Fruit fly (Drosophila melanogaster) whole organism, embryonic: ENCODE results near the gene CG7329.

ENCODE experiments used
- Abd-B ChIP-seq: fragments of 200-800 bp; sonication (Bioruptor generic); optimal IDR thresholded peaks from 2 replicates; lab custom pipeline; 2018; ENCODE audit warnings: missing biosample characterization, mild to moderate bottlenecking, missing genetic modification characterization, moderate library complexity
- Awh ChIP-seq: fragments of 200-800 bp; sonication (Bioruptor generic); IDR thresholded peaks from 2 replicates; pipeline ENCODE4, ENCODE4 v1.3.6; 2022; ENCODE audit warnings: missing biosample characterization, missing genetic modification characterization
- Bdp1 ChIP-seq: fragments of 200-800 bp; sonication (Bioruptor generic); optimal IDR thresholded peaks from 3 replicates; lab custom pipeline; 2016; ENCODE audit warnings: missing biosample characterization, missing genetic modification characterization
- CG12391 ChIP-seq: fragments of 200-800 bp; sonication (Bioruptor generic); optimal IDR thresholded peaks from 3 replicates; lab custom pipeline; 2018; ENCODE audit warnings: missing biosample characterization, mild to moderate bottlenecking, missing genetic modification characterization, moderate library complexity
- CG13624 ChIP-seq: fragments of 200-800 bp; sonication (Bioruptor generic); optimal IDR thresholded peaks from 2 replicates; lab custom pipeline; 2016; ENCODE audit warnings: missing biosample characterization, missing genetic modification characterization
- CG13894 ChIP-seq: fragments of 200-800 bp; sonication (Bioruptor generic); optimal IDR thresholded peaks from 3 replicates; lab custom pipeline; 2018; ENCODE audit warnings: missing biosample characterization, mild to moderate bottlenecking, missing genetic modification characterization, moderate library complexity
- CG1529 ChIP-seq: fragments of 200-800 bp; sonication (Bioruptor generic); optimal IDR thresholded peaks from 3 replicates; lab custom pipeline; 2018; ENCODE audit warnings: missing biosample characterization, missing genetic modification characterization
- CG15514 ChIP-seq: fragments of 200-800 bp; sonication (Bioruptor generic); optimal IDR thresholded peaks from 3 replicates; lab custom pipeline; 2017; ENCODE audit warnings: missing biosample characterization, missing genetic modification characterization, mild to moderate bottlenecking, moderate library complexity, missing genetic modification reagents
- CG16815 ChIP-seq: fragments of 200-800 bp; sonication (Bioruptor generic); optimal IDR thresholded peaks from 3 replicates; lab custom pipeline; 2017; ENCODE audit warnings: missing biosample characterization, mild to moderate bottlenecking, missing genetic modification characterization
- CG17568 ChIP-seq: fragments of 200-800 bp; sonication (Bioruptor generic); optimal IDR thresholded peaks from 2 replicates; lab custom pipeline; 2018; ENCODE audit warnings: missing biosample characterization, mild to moderate bottlenecking, missing genetic modification characterization, moderate library complexity
- CG17612 ChIP-seq: fragments of 200-800 bp; sonication (Bioruptor generic); IDR thresholded peaks from 2 replicates; pipeline ENCODE4 v1.3.6; 2022; ENCODE audit warnings: missing biosample characterization, missing genetic modification characterization
- CG2120 ChIP-seq: fragments of 200-800 bp; sonication (Bioruptor generic); optimal IDR thresholded peaks from 3 replicates; lab custom pipeline; 2016; ENCODE audit warnings: missing biosample characterization, missing genetic modification characterization
- CG2875 ChIP-seq: fragments of 200-800 bp; sonication (Bioruptor generic); optimal IDR thresholded peaks from 2 replicates; lab custom pipeline; 2017; ENCODE audit warnings: missing biosample characterization, mild to moderate bottlenecking, missing genetic modification characterization, missing genetic modification reagents
- CG30403 ChIP-seq: fragments of 200-800 bp; sonication (Bioruptor generic); optimal IDR thresholded peaks from 3 replicates; lab custom pipeline; 2016; ENCODE audit warnings: missing biosample characterization, missing genetic modification characterization
- CG3065 ChIP-seq: fragments of 200-800 bp; sonication (Bioruptor generic); optimal IDR thresholded peaks from 2 replicates; lab custom pipeline; 2016; ENCODE audit warnings: missing biosample characterization, missing genetic modification characterization
- CG32532 ChIP-seq: fragments of 200-800 bp; sonication (Bioruptor generic); IDR thresholded peaks from 2 replicates; pipeline ENCODE4 v1.3.6; 2022; ENCODE audit warnings: missing biosample characterization, missing genetic modification characterization
- CG4404 ChIP-seq: fragments of 200-800 bp; sonication (Bioruptor generic); IDR thresholded peaks from 2 replicates; pipeline ENCODE4 v1.3.6; 2022; ENCODE audit warnings: missing biosample characterization, missing genetic modification characterization
- CG7271 ChIP-seq: fragments of 200-800 bp; sonication (Bioruptor generic); optimal IDR thresholded peaks from 2 replicates; lab custom pipeline; 2018; ENCODE audit warnings: missing biosample characterization, mild to moderate bottlenecking, missing genetic modification characterization, moderate library complexity
- CG7786 ChIP-seq: fragments of 200-800 bp; sonication (Bioruptor generic); optimal IDR thresholded peaks from 2 replicates; lab custom pipeline; 2016; ENCODE audit warnings: missing biosample characterization, missing genetic modification characterization
- CG7839 ChIP-seq: fragments of 200-800 bp; sonication (Bioruptor generic); optimal IDR thresholded peaks from 3 replicates; lab custom pipeline; 2018; ENCODE audit warnings: missing biosample characterization, mild to moderate bottlenecking, missing genetic modification characterization, moderate library complexity
- CG8924 ChIP-seq: fragments of 200-800 bp; optimal IDR thresholded peaks from 3 replicates; lab custom pipeline; 2019; ENCODE audit warnings: missing biosample characterization, mild to moderate bottlenecking, missing genetic modification characterization, moderate library complexity
- CG9932 ChIP-seq: fragments of 200-800 bp; sonication (Bioruptor generic); IDR thresholded peaks from 2 replicates; pipeline ENCODE4 v1.3.6; 2022; ENCODE audit warnings: missing biosample characterization, missing genetic modification characterization
- Fer2 ChIP-seq: fragments of 200-800 bp; sonication (Bioruptor generic); optimal IDR thresholded peaks from 2 replicates; lab custom pipeline; 2018; ENCODE audit warnings: missing biosample characterization, mild to moderate bottlenecking, missing genetic modification characterization, moderate library complexity
- H15 ChIP-seq: fragments of 200-800 bp; sonication (Bioruptor generic); IDR thresholded peaks from 3 replicates; pipeline ENCODE4 v1.3.6; 2022; ENCODE audit warnings: missing biosample characterization, missing genetic modification characterization
- Hr3 ChIP-seq: fragments of 200-800 bp; sonication (Bioruptor generic); optimal IDR thresholded peaks from 3 replicates; lab custom pipeline; 2016; ENCODE audit warnings: missing biosample characterization, missing genetic modification characterization
- Lim3 ChIP-seq: fragments of 200-800 bp; sonication (Bioruptor generic); IDR thresholded peaks from 2 replicates; pipeline ENCODE4 v1.3.6; 2022; ENCODE audit warnings: missing biosample characterization, missing genetic modification characterization
- Nf-YB ChIP-seq: fragments of 200-800 bp; sonication (Bioruptor generic); optimal IDR thresholded peaks from 3 replicates; lab custom pipeline; 2019; ENCODE audit warnings: missing biosample characterization, mild to moderate bottlenecking, missing genetic modification characterization, moderate library complexity
- Oaz ChIP-seq: fragments of 200-800 bp; sonication (Bioruptor generic); IDR thresholded peaks from 2 replicates; pipeline ENCODE4 v1.3.6; 2022; ENCODE audit warnings: missing biosample characterization, missing genetic modification characterization
- Spps ChIP-seq: fragments of 200-800 bp; sonication (Bioruptor generic); optimal IDR thresholded peaks from 2 replicates; lab custom pipeline; 2018; ENCODE audit warnings: missing biosample characterization, mild to moderate bottlenecking, missing genetic modification characterization
- Xbp1 ChIP-seq: fragments of 200-800 bp; sonication (Bioruptor generic); optimal IDR thresholded peaks from 3 replicates; lab custom pipeline; 2016; ENCODE audit warnings: missing biosample characterization, mild to moderate bottlenecking, missing genetic modification characterization
- al ChIP-seq: fragments of 200-800 bp; sonication (Bioruptor generic); IDR thresholded peaks from 2 replicates; pipeline ENCODE4 v1.3.6; 2022; ENCODE audit warnings: missing biosample characterization, missing genetic modification characterization
- cg ChIP-seq: fragments of 200-800 bp; sonication (Bioruptor generic); optimal IDR thresholded peaks from 3 replicates; lab custom pipeline; 2019; ENCODE audit warnings: missing biosample characterization, mild to moderate bottlenecking, missing genetic modification characterization, moderate library complexity
- chinmo ChIP-seq: fragments of 200-800 bp; sonication (Bioruptor generic); IDR thresholded peaks from 4 replicates; pipeline ENCODE4 v1.3.6; 2022; ENCODE audit warnings: missing biosample characterization, missing genetic modification characterization; ENCODE audit not compliant: partially characterized antibody
- dmrt11E ChIP-seq: fragments of 200-800 bp; sonication (Bioruptor generic); optimal IDR thresholded peaks from 3 replicates; lab custom pipeline; 2018; ENCODE audit warnings: missing biosample characterization, mild to moderate bottlenecking, missing genetic modification characterization, moderate library complexity
- fd96Cb ChIP-seq: fragments of 200-800 bp; sonication (Bioruptor generic); optimal IDR thresholded peaks from 2 replicates; lab custom pipeline; 2018; ENCODE audit warnings: missing biosample characterization, mild to moderate bottlenecking, missing genetic modification characterization, moderate library complexity
- fru ChIP-seq: fragments of >200 bp; optimal IDR thresholded peaks from 2 replicates; lab custom pipeline; 2017
- grn ChIP-seq: fragments of 200-800 bp; sonication (Bioruptor generic); optimal IDR thresholded peaks from 3 replicates; lab custom pipeline; 2017; ENCODE audit warnings: missing biosample characterization, missing genetic modification characterization
- gro ChIP-seq: fragments of 200-800 bp; sonication (Bioruptor generic); optimal IDR thresholded peaks from 2 replicates; lab custom pipeline; 2016; ENCODE audit warnings: missing biosample characterization, missing genetic modification characterization
- lov ChIP-seq, 2 experiments: fragments of 200-800 bp in 1 of 2; fragments of >200 bp in 1 of 2; sonication (Bioruptor generic) in 1 of 2; IDR thresholded peaks in 1 of 2; optimal IDR thresholded peaks in 1 of 2; 2 replicates in 1 of 2; 3 replicates in 1 of 2; pipeline versions ENCODE4 v1.3.6 to Lab custom; 2017 to 2022; ENCODE audit warnings: missing biosample characterization in 1 of 2, missing genetic modification characterization in 1 of 2
- prd ChIP-seq, 3 experiments: fragments of >200 bp in 2 of 3; fragments of 200-800 bp in 1 of 3; sonication (Bioruptor generic) in 1 of 3; optimal IDR thresholded peaks in 2 of 3; IDR thresholded peaks in 1 of 3; 2 replicates in 2 of 3; 3 replicates in 1 of 3; pipeline versions ENCODE4 v1.3.6 to Lab custom; 2017 to 2022; ENCODE audit warnings: missing biosample characterization in 1 of 3, missing genetic modification characterization in 1 of 3
- pum ChIP-seq: fragments of 200-800 bp; sonication (Bioruptor generic); optimal IDR thresholded peaks from 2 replicates; lab custom pipeline; 2016; ENCODE audit warnings: missing biosample characterization, missing genetic modification characterization
- ro ChIP-seq: fragments of 200-800 bp; sonication (Bioruptor generic); IDR thresholded peaks from 2 replicates; pipeline ENCODE4 v1.3.6; 2022; ENCODE audit warnings: missing biosample characterization, missing genetic modification characterization
- sens ChIP-seq: fragments of 200-800 bp; sonication (Bioruptor generic); peaks from one replicate; lab custom pipeline; 2016; ENCODE audit warnings: missing biosample characterization, missing genetic modification characterization
- tio ChIP-seq: fragments of 200-800 bp; sonication (Bioruptor generic); optimal IDR thresholded peaks from 2 replicates; lab custom pipeline; 2017; ENCODE audit warnings: missing biosample characterization, missing genetic modification characterization, inconsistent platforms
- ttk ChIP-seq: fragments of 200-800 bp; sonication (Bioruptor generic); IDR thresholded peaks from 2 replicates; pipeline ENCODE4 v2.1.2; 2022; ENCODE audit warnings: missing biosample characterization, missing genetic modification characterization
- vnd ChIP-seq: fragments of 200-800 bp; sonication (Bioruptor generic); IDR thresholded peaks from 3 replicates; pipeline ENCODE4 v1.3.6; 2022; ENCODE audit warnings: missing biosample characterization, missing genetic modification characterization; ENCODE audit not compliant: partially characterized antibody
- vvl ChIP-seq: fragments of 200-800 bp; sonication (Bioruptor generic); IDR thresholded peaks from 2 replicates; pipeline ENCODE4 v1.3.6; 2022; ENCODE audit warnings: missing biosample characterization, missing genetic modification characterization
- zfh2 ChIP-seq: fragments of 200-800 bp; sonication (Bioruptor generic); optimal IDR thresholded peaks from 2 replicates; lab custom pipeline; 2016; ENCODE audit warnings: missing biosample characterization, missing genetic modification characterization

Gene CG7329

DNA sequence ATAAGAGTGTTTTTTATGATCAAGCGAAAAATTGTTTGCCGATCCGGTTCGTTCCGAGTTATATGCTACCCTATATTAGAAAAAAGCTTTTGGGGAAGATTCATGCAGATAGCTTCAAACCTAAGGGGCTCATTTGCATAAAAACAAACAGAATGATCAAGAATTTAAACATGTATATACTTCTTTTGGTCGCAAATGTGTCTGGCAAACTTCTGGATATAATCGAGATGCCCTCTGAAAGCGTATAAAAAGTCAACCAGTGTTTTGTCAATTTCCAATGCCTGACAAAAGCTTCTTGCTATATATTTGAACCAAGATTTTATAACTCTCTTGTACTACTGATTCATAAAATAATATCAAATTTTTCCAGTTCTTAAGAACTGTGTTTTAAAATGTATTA, 47.4 kb upstream of the CG7329 start (continued):
- no peak for TF ChIP-seq prd (optimal IDR thresholded peaks at IDR 0.05; lab: Kevin White, UChicago)
- TF ChIP-seq prd (GFP tag; IDR thresholded peaks at IDR 0.05; lab: Robert Waterston, UW): 0 out of 3 replicates have a peak, but pooled peaks have one; percentile 13
- TF ChIP-seq fd96Cb (tag; lab: Kevin White, UChicago): peak; percentile 4
- peak; percentile 33 for TF ChIP-seq Abd-B (GFP tag; lab: Kevin White, UChicago)
- TF ChIP-seq CG2120 (GFP tag; lab: Kevin White, UChicago): peak; percentile 40
- no peak for TF ChIP-seq CG17612 (GFP tag; lab: Robert Waterston, UW)
- TF ChIP-seq CG15514: peak; percentile 6
- TF ChIP-seq, all 482 proteins: peak for 37

DNA sequence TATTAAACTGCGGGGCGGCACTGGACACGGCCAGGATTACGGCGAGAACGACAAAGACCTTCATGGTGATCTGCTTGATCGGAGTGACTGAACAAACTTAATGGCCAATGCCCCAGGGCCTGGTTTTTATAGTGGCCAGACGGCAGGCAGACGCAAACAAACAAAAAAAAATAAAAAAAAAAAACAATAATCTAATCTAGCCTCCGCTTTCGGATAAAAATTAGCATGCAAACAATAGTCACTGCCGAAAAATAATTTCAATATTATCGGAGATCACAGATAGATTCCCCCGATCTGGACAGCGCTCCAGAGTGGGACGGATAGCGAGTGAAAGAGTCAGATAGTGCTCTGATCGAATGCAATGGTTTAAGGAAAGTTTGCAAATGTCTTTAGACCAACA, 46.0 kb upstream of the CG7329 start, which contains the start of gene CG7299:
Gene CG7299 (minus strand): TSS at position 101 of the 400 bp plus-strand sequence.
- TF ChIP-seq CG17568: no peak
- TF ChIP-seq sens (GFP tag; lab: Kevin White, UChicago): peak; percentile 35
- no peak for TF ChIP-seq CG12391 (tag; lab: Kevin White, UChicago)
- TF ChIP-seq dmrt11E: no peak
- no peak for TF ChIP-seq Hr3 (GFP tag; lab: Kevin White, UChicago)
- peak; percentile 74 for TF ChIP-seq CG13894 (tag; lab: Kevin White, UChicago)
- TF ChIP-seq grn (GFP tag; lab: Kevin White, UChicago): peak; percentile 37
- TF ChIP-seq chinmo (GFP tag; lab: Robert Waterston, UW): 0 out of 4 replicates have a peak, but pooled peaks have one; percentile 30
- TF ChIP-seq Bdp1 (GFP tag; lab: Kevin White, UChicago): no peak
- TF ChIP-seq Awh (GFP tag; lab: Robert Waterston, UW): no peak
- no peak for TF ChIP-seq fd96Cb (tag; lab: Kevin White, UChicago)
- TF ChIP-seq vvl (GFP tag; lab: Robert Waterston, UW): peak; percentile 39; the same call in 1 of the 2 replicates
- TF ChIP-seq vnd (GFP tag; lab: Robert Waterston, UW): no peak
- no peak for TF ChIP-seq ro (GFP tag; lab: Robert Waterston, UW)

DNA sequence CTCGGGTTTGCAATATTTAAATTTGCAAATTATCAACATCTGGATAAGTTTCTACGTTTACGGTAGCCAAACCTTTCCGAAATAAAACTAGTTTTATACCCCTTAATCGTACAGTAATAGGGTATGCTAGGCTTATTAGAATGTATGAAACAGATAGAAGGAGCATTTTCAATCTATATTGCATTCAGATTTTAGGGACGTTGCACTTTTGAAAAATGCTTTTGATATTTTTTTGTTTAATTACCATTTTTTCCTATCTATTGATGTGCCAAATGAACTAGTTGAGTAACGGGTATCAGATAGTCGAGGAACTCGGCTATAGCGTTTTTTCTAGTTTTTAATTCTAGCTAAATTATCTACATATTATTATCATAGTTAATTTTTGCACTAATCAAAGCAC, 44.6 kb upstream of the CG7329 start:
- TF ChIP-seq CG7786 (GFP tag; lab: Kevin White, UChicago): peak; percentile 10
- no peak for TF ChIP-seq CG4404 (GFP tag; lab: Robert Waterston, UW)
- TF ChIP-seq Oaz (GFP tag; lab: Robert Waterston, UW): no peak
- TF ChIP-seq CG2875 (GFP tag; lab: Kevin White, UChicago): no peak
- TF ChIP-seq CG13624: no peak
- no peak for TF ChIP-seq CG1529 (GFP tag; lab: Kevin White, UChicago)
- no peak for TF ChIP-seq Xbp1 (GFP tag; lab: Kevin White, UChicago)
- TF ChIP-seq gro (GFP tag; lab: Kevin White, UChicago): peak; percentile 22
- TF ChIP-seq CG7839: no peak
- peak; percentile 26 for TF ChIP-seq zfh2 (GFP tag; lab: Kevin White, UChicago)
- no peak for TF ChIP-seq fru
- no peak for TF ChIP-seq H15 (GFP tag; lab: Robert Waterston, UW)
- no peak for TF ChIP-seq CG8924 (tag; lab: Kevin White, UChicago)
- TF ChIP-seq al (GFP tag; lab: Robert Waterston, UW): peak; percentile 5; the same call in 1 of the 2 replicates
- peak; percentile 1 for TF ChIP-seq CG30403 (GFP tag; lab: Kevin White, UChicago)
- TF ChIP-seq CG32532 (GFP tag; lab: Robert Waterston, UW): peak; percentile 61
- TF ChIP-seq tio: peak; percentile 18
- TF ChIP-seq lov (optimal IDR thresholded peaks at IDR 0.05; lab: Kevin White, UChicago): no peak
- TF ChIP-seq lov (GFP tag; IDR thresholded peaks at IDR 0.05; lab: Robert Waterston, UW): no peak
- TF ChIP-seq Spps (tag; lab: Kevin White, UChicago): no peak
- TF ChIP-seq Lim3 (GFP tag; lab: Robert Waterston, UW): no peak
- no peak for TF ChIP-seq cg (GFP tag; lab: Kevin White, UChicago)
- TF ChIP-seq Fer2: no peak
- TF ChIP-seq CG16815 (GFP tag; lab: Kevin White, UChicago): peak; percentile 18
- TF ChIP-seq CG9932 (GFP tag; lab: Robert Waterston, UW): peak; percentile 72
- no peak for TF ChIP-seq pum (GFP tag; lab: Kevin White, UChicago)
- TF ChIP-seq CG7271 (tag; lab: Kevin White, UChicago): no peak
- no peak for TF ChIP-seq Nf-YB
- TF ChIP-seq ttk (GFP tag; lab: Robert Waterston, UW): no peak
- no peak for TF ChIP-seq CG3065 (GFP tag; lab: Kevin White, UChicago)
